Worm (Caenorhabditis elegans) whole organism, L1 larva: ENCODE data around the gene K09B11.5.
"Not testable (repeated sequence)": the region's sequence is repeated elsewhere in the genome, so short reads cannot be mapped to it uniquely, and the experiment has no call there.

ENCODE experiments used
- C04F5.9 ChIP-seq: sonication (generic microtip); optimal IDR thresholded peaks from 2 replicates; lab custom pipeline; 2016; ENCODE audit warnings: missing genetic modification characterization, missing compliant biosample characterization
- C34B4.2 ChIP-seq: sonication (generic microtip); optimal IDR thresholded peaks from 2 replicates; lab custom pipeline; 2017; ENCODE audit warnings: mild to moderate bottlenecking, missing genetic modification characterization, missing compliant biosample characterization
- aha-1 ChIP-seq: fragments of 150-350 bp; optimal IDR thresholded peaks from 2 replicates; lab custom pipeline; 2014; ENCODE audit warnings: missing biosample characterization, missing genetic modification characterization
- alr-1 ChIP-seq: fragments of 200-800 bp; sonication (Bioruptor generic); optimal IDR thresholded peaks from 2 replicates; lab custom pipeline; 2018; ENCODE audit warnings: borderline replicate concordance, mild to moderate bottlenecking, missing genetic modification characterization, missing compliant biosample characterization
- aly-2 ChIP-seq: fragments of 150-350 bp; optimal IDR thresholded peaks from 2 replicates; lab custom pipeline; 2014; ENCODE audit warnings: missing biosample characterization, missing genetic modification characterization
- ama-1 ChIP-seq: fragments of 150-350 bp; optimal IDR thresholded peaks from 2 replicates; lab custom pipeline; 2014
- ceh-88 ChIP-seq: fragments of 200-800 bp; sonication (Bioruptor generic); IDR thresholded peaks from 2 replicates; pipeline ENCODE4 v1.3.6; 2022; ENCODE audit warnings: missing genetic modification characterization, missing compliant biosample characterization
- ceh-90 ChIP-seq: sonication (generic microtip); optimal IDR thresholded peaks from 2 replicates; lab custom pipeline; 2016; ENCODE audit warnings: missing genetic modification characterization, missing compliant biosample characterization
- ces-1 ChIP-seq: fragments of 150-350 bp; optimal IDR thresholded peaks from 2 replicates; lab custom pipeline; 2014; ENCODE audit warnings: missing biosample characterization, missing genetic modification reagents, missing genetic modification characterization
- dpl-1 ChIP-seq, 3 experiments: fragments of 150-350 bp in 2 of 3; sonication (generic microtip) in 1 of 3; optimal IDR thresholded peaks; 2 replicates each; lab custom pipeline; 2014 to 2017; ENCODE audit warnings: missing biosample characterization in 3 of 3, missing genetic modification characterization in 3 of 3, missing genetic modification reagents in 3 of 3
- efl-1 ChIP-seq, 4 experiments: fragments of 150-350 bp; optimal IDR thresholded peaks in 3 of 4; peaks in 1 of 4; 1 replicate in 1 of 4; 2 replicates in 3 of 4; lab custom pipeline; 2014; ENCODE audit warnings: missing biosample characterization in 2 of 4, missing genetic modification characterization in 2 of 4, missing genetic modification reagents in 2 of 4
- efl-3 ChIP-seq: fragments of 200-800 bp; sonication (Bioruptor generic); optimal IDR thresholded peaks from 2 replicates; lab custom pipeline; 2018; ENCODE audit warnings: mild to moderate bottlenecking, missing genetic modification characterization, missing compliant biosample characterization
- elt-2 ChIP-seq: sonication (generic microtip); optimal IDR thresholded peaks from 2 replicates; lab custom pipeline; 2016; ENCODE audit warnings: missing genetic modification characterization, mild to moderate bottlenecking, inconsistent platforms, missing compliant biosample characterization, missing genetic modification reagents
- ets-5 ChIP-seq: fragments of 200-800 bp; sonication (Bioruptor generic); IDR thresholded peaks from 2 replicates; pipeline ENCODE4 v1.3.6; 2022; ENCODE audit warnings: missing genetic modification characterization, missing compliant biosample characterization
- fkh-4 ChIP-seq: sonication (generic microtip); optimal IDR thresholded peaks from 2 replicates; lab custom pipeline; 2016; ENCODE audit warnings: missing compliant biosample characterization, missing genetic modification characterization, borderline replicate concordance
- fkh-8 ChIP-seq: sonication (generic microtip); optimal IDR thresholded peaks from 2 replicates; lab custom pipeline; 2016; ENCODE audit warnings: mild to moderate bottlenecking, missing genetic modification characterization, missing compliant biosample characterization
- fos-1 ChIP-seq: fragments of 150-350 bp; optimal IDR thresholded peaks from 2 replicates; lab custom pipeline; 2014; ENCODE audit warnings: missing biosample characterization, missing genetic modification characterization
- hlh-17 ChIP-seq: fragments of 200-800 bp; sonication (Bioruptor generic); optimal IDR thresholded peaks from 2 replicates; lab custom pipeline; 2018; ENCODE audit warnings: missing genetic modification characterization, mild to moderate bottlenecking, missing compliant biosample characterization, moderate library complexity, borderline replicate concordance
- hlh-4 ChIP-seq: sonication (generic microtip); optimal IDR thresholded peaks from 2 replicates; lab custom pipeline; 2016; ENCODE audit warnings: mild to moderate bottlenecking, missing genetic modification characterization, missing compliant biosample characterization
- hpl-2 ChIP-seq: fragments of 150-350 bp; optimal IDR thresholded peaks from 2 replicates; lab custom pipeline; 2014; ENCODE audit warnings: missing biosample characterization, missing genetic modification reagents, missing genetic modification characterization
- lin-13 ChIP-seq: fragments of 150-350 bp; optimal IDR thresholded peaks from 2 replicates; lab custom pipeline; 2014; ENCODE audit warnings: missing biosample characterization, missing genetic modification reagents, missing genetic modification characterization
- lin-14 ChIP-seq: fragments of 200-800 bp; sonication (Bioruptor generic); optimal IDR thresholded peaks from 2 replicates; lab custom pipeline; 2018; ENCODE audit warnings: mild to moderate bottlenecking, missing genetic modification characterization, moderate library complexity, missing compliant biosample characterization
- lin-35 ChIP-seq, 2 experiments: fragments of 150-350 bp; optimal IDR thresholded peaks; 2 replicates each; lab custom pipeline; 2014; ENCODE audit warnings: missing biosample characterization in 2 of 2, missing genetic modification characterization in 2 of 2, missing genetic modification reagents in 2 of 2
- mab-9 ChIP-seq: fragments of 200-800 bp; sonication (Bioruptor generic); IDR thresholded peaks from 2 replicates; pipeline ENCODE4 v1.3.6; 2022; ENCODE audit warnings: missing genetic modification reagents, missing genetic modification characterization, missing compliant biosample characterization
- mep-1 ChIP-seq: fragments of 150-350 bp; optimal IDR thresholded peaks from 2 replicates; lab custom pipeline; 2014; ENCODE audit warnings: missing biosample characterization, missing genetic modification characterization
- nhr-12 ChIP-seq: sonication (generic microtip); optimal IDR thresholded peaks from 2 replicates; lab custom pipeline; 2017; ENCODE audit warnings: missing biosample characterization, missing genetic modification characterization
- nhr-19 ChIP-seq: fragments of 200-800 bp; sonication (Bioruptor generic); conservative IDR thresholded peaks from 2 replicates; pipeline ENCODE4 v1.3.6; 2022; ENCODE audit warnings: missing genetic modification characterization, missing compliant biosample characterization
- nhr-20 ChIP-seq: sonication (generic microtip); optimal IDR thresholded peaks from 2 replicates; lab custom pipeline; 2016; ENCODE audit warnings: mild to moderate bottlenecking, missing genetic modification characterization, missing compliant biosample characterization
- nhr-71 ChIP-seq: sonication (generic microtip); optimal IDR thresholded peaks from 2 replicates; lab custom pipeline; 2016; ENCODE audit warnings: mild to moderate bottlenecking, missing genetic modification characterization, moderate library complexity, missing compliant biosample characterization
- nhr-76 ChIP-seq: sonication (generic microtip); optimal IDR thresholded peaks from 2 replicates; lab custom pipeline; 2017; ENCODE audit warnings: missing biosample characterization, missing genetic modification characterization
- nhr-84 ChIP-seq: sonication (generic microtip); optimal IDR thresholded peaks from 2 replicates; lab custom pipeline; 2017; ENCODE audit warnings: missing biosample characterization, missing genetic modification characterization
- nhr-85 ChIP-seq: sonication (generic microtip); peaks from one replicate; lab custom pipeline; 2016; ENCODE audit warnings: missing genetic modification characterization, inconsistent platforms, missing compliant biosample characterization
- nhr-90 ChIP-seq: sonication (generic microtip); optimal IDR thresholded peaks from 2 replicates; lab custom pipeline; 2016; ENCODE audit warnings: mild to moderate bottlenecking, missing genetic modification characterization, missing compliant biosample characterization; ENCODE audit not compliant: poor library complexity
- pag-3 ChIP-seq: sonication (generic microtip); optimal IDR thresholded peaks from 2 replicates; lab custom pipeline; 2017; ENCODE audit warnings: missing genetic modification characterization, mild to moderate bottlenecking, missing compliant biosample characterization, antibody characterized with exemption, borderline replicate concordance; ENCODE audit not compliant: insufficient read depth
- pqm-1 ChIP-seq: sonication (generic microtip); optimal IDR thresholded peaks from 3 replicates; lab custom pipeline; 2017; ENCODE audit warnings: missing biosample characterization, missing genetic modification characterization
- rnt-1 ChIP-seq: sonication (generic microtip); optimal IDR thresholded peaks from 2 replicates; lab custom pipeline; 2016; ENCODE audit warnings: mild to moderate bottlenecking, missing genetic modification characterization, moderate library complexity, missing compliant biosample characterization
- snpc-4 ChIP-seq: fragments of 150-350 bp; optimal IDR thresholded peaks from 2 replicates; lab custom pipeline; 2014; ENCODE audit warnings: missing biosample characterization, missing genetic modification characterization
- sox-4 ChIP-seq: sonication (generic microtip); optimal IDR thresholded peaks from 2 replicates; lab custom pipeline; 2016; ENCODE audit warnings: missing genetic modification characterization, missing compliant biosample characterization
- sptf-1 ChIP-seq: fragments of 150-350 bp; optimal IDR thresholded peaks from 2 replicates; lab custom pipeline; 2014; ENCODE audit warnings: missing biosample characterization, missing genetic modification characterization
- unc-130 ChIP-seq: fragments of 150-350 bp; optimal IDR thresholded peaks from 2 replicates; lab custom pipeline; 2017; ENCODE audit warnings: missing biosample characterization, missing genetic modification characterization, inconsistent platforms
- xbp-1 ChIP-seq: sonication (generic microtip); optimal IDR thresholded peaks from 2 replicates; lab custom pipeline; 2016; ENCODE audit warnings: missing genetic modification characterization, missing compliant biosample characterization
- zip-4 ChIP-seq: fragments of 200-800 bp; sonication (Bioruptor generic); optimal IDR thresholded peaks from 2 replicates; lab custom pipeline; 2018; ENCODE audit warnings: mild to moderate bottlenecking, missing genetic modification characterization, moderate library complexity, missing compliant biosample characterization
- ztf-11 ChIP-seq, 2 experiments: sonication (generic microtip); optimal IDR thresholded peaks; 2 replicates each; lab custom pipeline; 2016 to 2017; ENCODE audit warnings: missing genetic modification characterization in 2 of 2, missing biosample characterization in 1 of 2, missing compliant biosample characterization in 1 of 2
- ztf-4 ChIP-seq: fragments of 150-350 bp; optimal IDR thresholded peaks from 2 replicates; lab custom pipeline; 2014; ENCODE audit warnings: missing biosample characterization, missing genetic modification characterization

The K09B11.5 gene

DNA sequence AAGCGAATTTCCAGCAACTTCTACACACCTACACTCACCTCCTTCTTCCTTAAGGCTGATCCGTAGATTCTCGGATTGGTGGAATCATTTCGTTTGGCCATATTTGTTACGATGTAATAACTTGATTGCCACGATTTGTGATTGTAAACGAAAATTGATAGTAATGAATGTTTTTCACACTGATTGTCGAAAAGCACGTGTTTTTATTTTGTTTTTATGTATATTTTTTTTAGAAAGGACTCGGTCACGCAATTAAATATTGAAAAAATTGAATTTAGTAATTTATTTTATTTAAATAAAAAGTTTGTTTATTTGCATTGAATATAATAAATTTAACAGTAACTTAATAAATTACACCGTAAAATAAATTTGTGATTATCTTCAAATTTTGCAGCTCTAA lies at the start of gene K09B11.5:
Gene K09B11.5 (minus strand): TSS at position 101 of the 400 bp plus-strand sequence.
- not testable (repeated sequence) for TF ChIP-seq nhr-84 (tag; lab: Kevin White, UChicago); sptf-1 (tag; lab: Kevin White, UChicago); lin-35 (GFP tag; optimal IDR thresholded peaks at IDR 0.05; lab: Kevin White, UChicago)

DNA sequence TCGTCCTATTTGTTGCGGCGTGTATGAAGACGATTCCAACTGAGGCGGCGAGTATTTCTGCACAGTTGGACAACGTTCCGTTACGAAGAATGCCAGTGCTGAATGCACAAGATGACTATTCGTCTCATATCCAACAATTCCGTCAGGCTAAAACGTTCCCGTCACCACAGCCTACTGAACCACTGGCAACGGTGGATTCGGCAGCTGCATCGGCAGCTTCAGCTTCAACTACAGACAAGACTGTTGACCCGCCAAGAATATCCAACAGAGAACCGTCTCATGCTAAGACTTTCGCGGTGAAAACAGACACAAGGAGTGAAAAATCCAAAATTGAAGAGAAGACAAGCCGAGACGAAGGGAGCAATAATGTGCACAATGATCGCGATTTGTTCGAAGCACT lies 49.8 kb upstream of the K09B11.5 start:
- TF ChIP-seq fos-1 (tag; lab: Kevin White, UChicago) = no peak
- no peak for TF ChIP-seq snpc-4 (tag; lab: Kevin White, UChicago)
- no peak for TF ChIP-seq ets-5 (GFP tag; lab: Robert Waterston, UW)
- no peak for TF ChIP-seq efl-1 (optimal IDR thresholded peaks at IDR 0.05; lab: Kevin White, UChicago)
- TF ChIP-seq efl-1 (GFP tag; optimal IDR thresholded peaks at IDR 0.05 in 1 of 2; lab: Kevin White, UChicago) = peak in 1 of 2 experiments; percentile 63
- no peak for TF ChIP-seq efl-3 (GFP tag; lab: Kevin White, UChicago)
- TF ChIP-seq hlh-17 (GFP tag; lab: Kevin White, UChicago) = no peak
- TF ChIP-seq elt-2 (tag; lab: Kevin White, UChicago) = no peak

DNA sequence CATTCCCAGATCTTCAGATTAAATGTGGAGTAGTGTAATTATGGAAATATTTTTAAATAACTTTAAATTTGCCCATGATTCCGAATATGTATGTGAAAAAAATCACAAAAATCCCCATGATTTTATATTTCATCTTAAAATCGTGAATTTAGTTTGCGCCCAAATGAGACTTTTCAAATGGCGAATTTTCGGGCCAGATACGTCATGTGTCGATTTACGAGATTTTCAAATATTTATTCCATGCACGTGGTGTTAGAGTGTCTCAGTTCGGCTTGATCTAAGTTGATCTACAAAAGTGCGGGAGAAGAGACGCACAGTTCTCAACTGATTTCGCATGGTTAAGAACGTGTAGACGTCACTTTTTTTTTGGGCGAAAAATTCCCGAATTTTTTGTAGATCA lies 48.7 kb upstream of the K09B11.5 start, which contains the start of gene Y38H8A.1:
Gene Y38H8A.1 (plus strand): TSS at position 301 of the 400 bp plus-strand sequence.
- TF ChIP-seq zip-4 (GFP tag; lab: Kevin White, UChicago) (no peak), nhr-19 (GFP tag; lab: Robert Waterston, UW) (no peak), nhr-20 (tag; lab: Kevin White, UChicago) (no peak), ztf-4 (no peak), nhr-85 (no peak), unc-130 (no peak), nhr-76 (tag; lab: Kevin White, UChicago) (no peak), ces-1 (GFP tag; lab: Kevin White, UChicago) (no peak), nhr-90 (tag; lab: Kevin White, UChicago) (no peak), C34B4.2 (tag; lab: Kevin White, UChicago) (no peak)

DNA sequence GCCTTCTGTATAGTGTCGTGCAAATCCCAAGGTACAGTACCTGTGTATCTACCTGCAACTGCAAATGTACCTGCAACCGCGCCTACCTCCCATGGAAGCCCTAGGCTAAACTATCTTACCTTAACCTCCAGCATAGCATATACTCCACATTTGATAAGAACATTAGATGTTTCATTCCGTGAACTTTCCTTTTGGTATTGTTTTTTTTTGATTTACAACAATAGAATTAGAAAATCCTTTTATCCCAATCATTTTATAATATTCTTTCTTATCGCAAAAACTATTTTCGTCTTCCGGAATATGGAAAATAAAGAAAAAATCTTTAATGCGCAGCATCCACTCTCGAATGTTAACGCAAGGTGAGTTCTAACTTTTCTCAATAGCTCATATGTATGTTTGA lies 40.3 kb upstream of the K09B11.5 start, which contains the start of gene Y38H8A.2:
Gene Y38H8A.2 (plus strand): TSS at position 301 of the 400 bp plus-strand sequence.
- no peak for TF ChIP-seq ama-1 (lab: Kevin White, UChicago)
- TF ChIP-seq hlh-4 (tag; lab: Kevin White, UChicago) = no peak
- no peak for TF ChIP-seq mab-9 (GFP tag; lab: Robert Waterston, UW)
- TF ChIP-seq dpl-1 (GFP tag; optimal IDR thresholded peaks at IDR 0.05; lab: Kevin White, UChicago) = no peak
- no peak for TF ChIP-seq C04F5.9 (tag; lab: Kevin White, UChicago)
- TF ChIP-seq rnt-1 (tag; lab: Kevin White, UChicago) = no peak
- TF ChIP-seq alr-1 (tag; lab: Kevin White, UChicago) = no peak
- no peak for TF ChIP-seq ztf-11 (tag; optimal IDR thresholded peaks at IDR 0.05; lab: Kevin White, UChicago)
- no peak for TF ChIP-seq zip-4 (GFP tag; lab: Kevin White, UChicago)
- TF ChIP-seq lin-13 (GFP tag; lab: Kevin White, UChicago) = no peak
- TF ChIP-seq aha-1 (tag; lab: Kevin White, UChicago) = no peak
- TF ChIP-seq nhr-71 (tag; lab: Kevin White, UChicago) = no peak
- no peak for TF ChIP-seq pqm-1 (tag; lab: Kevin White, UChicago)
- no peak for TF ChIP-seq lin-14 (GFP tag; lab: Kevin White, UChicago)
- TF ChIP-seq, all 84 proteins: peak for 0

DNA sequence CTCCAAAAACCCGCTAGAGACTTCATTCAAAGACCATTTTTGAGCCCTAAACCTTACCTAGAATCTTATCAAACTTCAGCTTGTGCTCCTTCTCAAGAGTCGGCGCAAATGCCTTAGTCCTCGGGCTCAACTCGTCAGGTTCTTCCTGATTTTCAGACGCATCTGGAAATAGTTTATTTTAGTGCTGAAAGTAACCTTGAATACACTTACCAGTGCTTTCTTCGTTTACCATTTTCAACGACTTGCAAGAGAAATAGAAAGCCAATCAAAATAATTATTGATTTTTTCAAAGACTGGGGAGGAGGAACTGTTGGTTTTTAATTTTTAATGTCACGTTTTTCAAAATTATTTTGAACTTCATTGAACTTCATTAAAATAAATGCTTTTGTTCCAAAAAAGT lies 38.2 kb upstream of the K09B11.5 start, which contains the start of the genes ttbk-8.1 and Y38H8A.4:
Gene ttbk-8.1 (plus strand): TSS at position 301 of the 400 bp plus-strand sequence.
Gene Y38H8A.4 (minus strand): TSS at position 366 of the 400 bp plus-strand sequence.
- TF ChIP-seq mep-1 (no peak), nhr-12 (tag; lab: Kevin White, UChicago) (no peak), sox-4 (no peak), pag-3 (tag; lab: Kevin White, UChicago) (no peak), lin-35 (GFP tag; optimal IDR thresholded peaks at IDR 0.05; lab: Kevin White, UChicago) (no peak), rnt-1 (tag; lab: Kevin White, UChicago) (no peak), xbp-1 (no peak), fkh-4 (tag; lab: Kevin White, UChicago) (no peak), ceh-90 (tag; lab: Kevin White, UChicago) (no peak), ceh-88 (GFP tag; lab: Robert Waterston, UW) (no peak), fos-1 (tag; lab: Kevin White, UChicago) (no peak), fkh-8 (tag; lab: Kevin White, UChicago) (no peak), ztf-11 (tag; optimal IDR thresholded peaks at IDR 0.05; lab: Kevin White, UChicago) (no peak), aly-2 (tag; lab: Kevin White, UChicago) (no peak), mab-9 (GFP tag; lab: Robert Waterston, UW) (no peak), nhr-85 (no peak), hpl-2 (GFP tag; lab: Kevin White, UChicago) (no peak)
